Worm (Caenorhabditis elegans) whole organism, late embryonic: ENCODE data around the gene ztf-17.
A peak's percentile ranks its signal among the peaks of the same experiment; 100 is the strongest.

Source experiments
- C08G9.2 ChIP-seq: sonication (generic microtip); optimal IDR thresholded peaks from 2 replicates; lab custom pipeline; 2016; ENCODE audit warnings: mild to moderate bottlenecking, missing genetic modification characterization, moderate library complexity, missing compliant biosample characterization
- C38D4.7 ChIP-seq: fragments of 200-800 bp; sonication (Bioruptor generic); optimal IDR thresholded peaks from 2 replicates; lab custom pipeline; 2018; ENCODE audit warnings: mild to moderate bottlenecking, missing genetic modification characterization, moderate library complexity, missing compliant biosample characterization
- F13H6.1 ChIP-seq: sonication (generic microtip); optimal IDR thresholded peaks from 2 replicates; lab custom pipeline; 2016; ENCODE audit warnings: missing genetic modification characterization, missing compliant biosample characterization
- K02D7.2 ChIP-seq: sonication (generic microtip); optimal IDR thresholded peaks from 2 replicates; lab custom pipeline; 2017; ENCODE audit warnings: mild to moderate bottlenecking, missing genetic modification characterization, missing compliant biosample characterization
- K09A11.1 ChIP-seq: sonication (generic microtip); optimal IDR thresholded peaks from 2 replicates; lab custom pipeline; 2017; ENCODE audit warnings: antibody characterized with exemption, mild to moderate bottlenecking, missing genetic modification characterization, missing compliant biosample characterization; ENCODE audit not compliant: insufficient read depth
- T23F11.4 ChIP-seq: fragments of 200-800 bp; sonication (Bioruptor generic); optimal IDR thresholded peaks from 2 replicates; lab custom pipeline; 2018; ENCODE audit warnings: mild to moderate bottlenecking, missing genetic modification characterization, missing compliant biosample characterization
- ahr-1 ChIP-seq: sonication (generic microtip); optimal IDR thresholded peaks from 2 replicates; lab custom pipeline; 2016; ENCODE audit warnings: missing genetic modification characterization, missing compliant biosample characterization
- ama-1 ChIP-seq: fragments of 150-350 bp; optimal IDR thresholded peaks from 2 replicates; lab custom pipeline; 2014
- ceh-19 ChIP-seq: fragments of 200-800 bp; sonication (Bioruptor generic); optimal IDR thresholded peaks from 2 replicates; lab custom pipeline; 2018; ENCODE audit warnings: mild to moderate bottlenecking, missing genetic modification characterization, missing compliant biosample characterization
- ceh-2 ChIP-seq: sonication (generic microtip); optimal IDR thresholded peaks from 2 replicates; lab custom pipeline; 2016; ENCODE audit warnings: missing genotype, missing genetic modification characterization, missing compliant biosample characterization
- ceh-24 ChIP-seq: sonication (generic microtip); optimal IDR thresholded peaks from 2 replicates; lab custom pipeline; 2016; ENCODE audit warnings: mild to moderate bottlenecking, missing genetic modification characterization, missing compliant biosample characterization
- ceh-30 ChIP-seq: fragments of 150-350 bp; optimal IDR thresholded peaks from 2 replicates; lab custom pipeline; 2014; ENCODE audit warnings: missing biosample characterization, missing genetic modification characterization
- ceh-31 ChIP-seq: sonication (generic microtip); optimal IDR thresholded peaks from 2 replicates; lab custom pipeline; 2016; ENCODE audit warnings: missing genetic modification characterization, missing compliant biosample characterization
- ceh-48 ChIP-seq: sonication (generic microtip); optimal IDR thresholded peaks from 2 replicates; lab custom pipeline; 2016; ENCODE audit warnings: missing genetic modification characterization, inconsistent platforms, missing compliant biosample characterization
- ceh-6 ChIP-seq: fragments of 200-800 bp; sonication (Bioruptor generic); optimal IDR thresholded peaks from 2 replicates; lab custom pipeline; 2018; ENCODE audit warnings: mild to moderate bottlenecking, missing genetic modification characterization, missing compliant biosample characterization
- che-1 ChIP-seq: sonication (generic microtip); optimal IDR thresholded peaks from 2 replicates; lab custom pipeline; 2016; ENCODE audit warnings: mild to moderate bottlenecking, missing genetic modification characterization, missing compliant biosample characterization
- elt-4 ChIP-seq: sonication (generic microtip); optimal IDR thresholded peaks from 2 replicates; lab custom pipeline; 2016; ENCODE audit warnings: missing genetic modification characterization, missing compliant biosample characterization
- ets-4 ChIP-seq: sonication (generic microtip); optimal IDR thresholded peaks from 2 replicates; lab custom pipeline; 2016; ENCODE audit warnings: missing genetic modification characterization, missing compliant biosample characterization
- gmeb-2 ChIP-seq: sonication (generic microtip); optimal IDR thresholded peaks from 2 replicates; lab custom pipeline; 2016; ENCODE audit warnings: missing genetic modification characterization, inconsistent platforms, missing compliant biosample characterization
- hlh-13 ChIP-seq: fragments of 200-800 bp; sonication (Bioruptor generic); optimal IDR thresholded peaks from 2 replicates; lab custom pipeline; 2018; ENCODE audit warnings: mild to moderate bottlenecking, missing genetic modification characterization, missing compliant biosample characterization
- lim-6 ChIP-seq: sonication (generic microtip); optimal IDR thresholded peaks from 2 replicates; lab custom pipeline; 2016; ENCODE audit warnings: missing genetic modification characterization, missing compliant biosample characterization
- nfya-1 ChIP-seq: sonication (generic microtip); optimal IDR thresholded peaks from 2 replicates; lab custom pipeline; 2017; ENCODE audit warnings: missing genetic modification characterization, mild to moderate bottlenecking, missing compliant biosample characterization, antibody characterized with exemption, moderate library complexity
- nhr-11 ChIP-seq: fragments of 150-350 bp; optimal IDR thresholded peaks from 2 replicates; lab custom pipeline; 2014; ENCODE audit warnings: missing biosample characterization, missing genetic modification characterization
- pha-2 ChIP-seq: sonication (generic microtip); optimal IDR thresholded peaks from 2 replicates; lab custom pipeline; 2017; ENCODE audit warnings: mild to moderate bottlenecking, missing genetic modification characterization, missing compliant biosample characterization
- sox-2 ChIP-seq: fragments of 200-800 bp; sonication (Bioruptor generic); IDR thresholded peaks from 2 replicates; pipeline ENCODE4 v1.3.6; 2022; ENCODE audit warnings: missing genetic modification reagents, missing genetic modification characterization, missing compliant biosample characterization
- sox-4 ChIP-seq: sonication (generic microtip); optimal IDR thresholded peaks from 2 replicates; lab custom pipeline; 2017; ENCODE audit warnings: mild to moderate bottlenecking, missing genetic modification characterization, inconsistent platforms, missing compliant biosample characterization
- tbx-2 ChIP-seq: sonication (generic microtip); optimal IDR thresholded peaks from 2 replicates; lab custom pipeline; 2016; ENCODE audit warnings: missing genetic modification characterization, missing compliant biosample characterization
- unc-3 ChIP-seq, 2 experiments: fragments of 200-800 bp in 1 of 2; sonication (Bioruptor generic) in 1 of 2; sonication (generic microtip) in 1 of 2; conservative IDR thresholded peaks in 1 of 2; optimal IDR thresholded peaks in 1 of 2; 2 replicates each; pipeline versions ENCODE4 v1.3.6 to Lab custom; 2016 to 2022; ENCODE audit warnings: missing compliant biosample characterization in 2 of 2, missing genetic modification characterization in 2 of 2, missing genetic modification reagents in 1 of 2
- unc-42 ChIP-seq: sonication (generic microtip); optimal IDR thresholded peaks from 2 replicates; lab custom pipeline; 2016; ENCODE audit warnings: missing genotype, missing genetic modification characterization, missing compliant biosample characterization
- unc-55 ChIP-seq: sonication (generic microtip); optimal IDR thresholded peaks from 2 replicates; lab custom pipeline; 2017; ENCODE audit warnings: missing biosample characterization, missing genetic modification reagents, missing genetic modification characterization
- zip-5 ChIP-seq: sonication (generic microtip); optimal IDR thresholded peaks from 2 replicates; lab custom pipeline; 2016; ENCODE audit warnings: missing genetic modification characterization, missing compliant biosample characterization
- ztf-16 ChIP-seq: sonication (generic microtip); optimal IDR thresholded peaks from 2 replicates; lab custom pipeline; 2017; ENCODE audit warnings: missing genetic modification characterization, missing compliant biosample characterization

The ztf-17 gene

ce11 chrII:7888759-7889158, 18.8 kb upstream of the ztf-17 start:
- TF ChIP-seq ztf-16 (tag; lab: Kevin White, UChicago) = no peak
- TF ChIP-seq che-1 = no peak
- TF ChIP-seq K02D7.2 = no peak
- no peak for TF ChIP-seq elt-4 (tag; lab: Kevin White, UChicago)
- no peak for TF ChIP-seq T23F11.4 (GFP tag; lab: Kevin White, UChicago)
- no peak for TF ChIP-seq ceh-48
- no peak for TF ChIP-seq ceh-30
- TF ChIP-seq ceh-6 (GFP tag; lab: Kevin White, UChicago) = no peak
- no peak for TF ChIP-seq nhr-11 (tag; lab: Kevin White, UChicago)
- TF ChIP-seq ceh-19 (GFP tag; lab: Kevin White, UChicago) = no peak
- no peak for TF ChIP-seq zip-5 (tag; lab: Kevin White, UChicago)
- TF ChIP-seq unc-3 (GFP tag; conservative IDR thresholded peaks at IDR 0.05; lab: Robert Waterston, UW) = no peak
- TF ChIP-seq unc-3 (tag; optimal IDR thresholded peaks at IDR 0.05; lab: Kevin White, UChicago) = no peak
- no peak for TF ChIP-seq sox-2 (GFP tag; lab: Robert Waterston, UW)
- TF ChIP-seq gmeb-2 (tag; lab: Kevin White, UChicago) = no peak
- no peak for TF ChIP-seq ceh-24 (tag; lab: Kevin White, UChicago)
- no peak for TF ChIP-seq pha-2

- TF ChIP-seq unc-42 (tag; lab: Kevin White, UChicago) = peak; percentile 16
- TF ChIP-seq unc-55 (GFP tag; lab: Kevin White, UChicago) = peak; percentile 19
- no peak for TF ChIP-seq C38D4.7 (GFP tag; lab: Kevin White, UChicago)
- TF ChIP-seq ama-1 (lab: Kevin White, UChicago) = no peak
Observed at ce11 chrII:7887295-7887694, 17.3 kb upstream of the ztf-17 start.

- TF ChIP-seq K09A11.1 (tag; lab: Kevin White, UChicago) = no peak
- peak; percentile 92 for TF ChIP-seq ceh-48
Observed at ce11 chrII:7884898-7885297, 14.9 kb upstream of the ztf-17 start.

- TF ChIP-seq hlh-13 (GFP tag; lab: Kevin White, UChicago) = peak; percentile 30
Observed at ce11 chrII:7883163-7883562, 13.2 kb upstream of the ztf-17 start.

ce11 chrII:7880373-7880862, 10.5 kb upstream of the ztf-17 start, which contains the start of gene perm-1:
Gene perm-1, plus strand, starts transcription at chrII:7880812.
- no peak for TF ChIP-seq nfya-1 (tag; lab: Kevin White, UChicago)
- TF ChIP-seq lim-6 (tag; lab: Kevin White, UChicago) = no peak
- TF ChIP-seq ceh-31 (tag; lab: Kevin White, UChicago) = no peak
- TF ChIP-seq sox-4 (tag; lab: Kevin White, UChicago) = no peak
- no peak for TF ChIP-seq F13H6.1 (tag; lab: Kevin White, UChicago)
- TF ChIP-seq ceh-48 = no peak
- TF ChIP-seq ahr-1 = no peak

- peak; percentile 27 for TF ChIP-seq ets-4 (tag; lab: Kevin White, UChicago)
- no peak for TF ChIP-seq che-1
- peak; percentile 15 for TF ChIP-seq C08G9.2 (tag; lab: Kevin White, UChicago)
- TF ChIP-seq ceh-31 (tag; lab: Kevin White, UChicago) = peak; percentile 32
- peak; percentile 46 for TF ChIP-seq tbx-2 (tag; lab: Kevin White, UChicago)
- peak; percentile 18 for TF ChIP-seq ceh-2
Observed at ce11 chrII:7879266-7879718, 9.3 kb upstream of the ztf-17 start, which contains the start of the genes vha-4 and T01H3.5. Gene vha-4, minus strand, starts transcription at chrII:7879316. Gene T01H3.5, plus strand, starts transcription at chrII:7879616.
